Worm (Caenorhabditis elegans) whole organism, young adult: ENCODE measurements around the gene R02D5.6.
A peak's percentile ranks its signal among the peaks of the same experiment; 100 is the strongest.

Source experiments
- B0019.2 ChIP-seq: fragments of 200-800 bp; sonication (Bioruptor generic); conservative IDR thresholded peaks from 2 replicates; pipeline ENCODE4 v1.3.6; 2022; ENCODE audit warnings: missing genetic modification reagents, missing genetic modification characterization, missing compliant biosample characterization
- B0336.3 ChIP-seq: fragments of 200-800 bp; sonication (Bioruptor generic); IDR thresholded peaks from 2 replicates; pipeline ENCODE4 v1.3.6; 2022; ENCODE audit warnings: missing genetic modification characterization, missing compliant biosample characterization
- C06A6.2 ChIP-seq: fragments of 200-800 bp; sonication (Bioruptor generic); conservative IDR thresholded peaks from 2 replicates; pipeline ENCODE4 v1.3.6; 2022; ENCODE audit warnings: missing genetic modification characterization, missing compliant biosample characterization
- D2030.7 ChIP-seq: fragments of 200-800 bp; sonication (Bioruptor generic); IDR thresholded peaks from 2 replicates; pipeline ENCODE4 v1.3.6; 2022; ENCODE audit warnings: missing genetic modification reagents, missing genetic modification characterization, missing compliant biosample characterization
- F10E7.11 ChIP-seq: sonication (generic microtip); optimal IDR thresholded peaks from 2 replicates; lab custom pipeline; 2017; ENCODE audit warnings: mild to moderate bottlenecking, missing genetic modification characterization, moderate library complexity, missing compliant biosample characterization
- F22D6.2 ChIP-seq: sonication (generic microtip); optimal IDR thresholded peaks from 2 replicates; lab custom pipeline; 2016; ENCODE audit warnings: mild to moderate bottlenecking, missing genetic modification characterization, missing compliant biosample characterization
- F23B12.7 ChIP-seq: sonication (generic microtip); optimal IDR thresholded peaks from 2 replicates; lab custom pipeline; 2017; ENCODE audit warnings: missing genetic modification characterization, mild to moderate bottlenecking, missing compliant biosample characterization, antibody characterized with exemption, moderate library complexity; ENCODE audit not compliant: insufficient read depth
- F33H1.4 ChIP-seq: fragments of 200-800 bp; sonication (Bioruptor generic); IDR thresholded peaks from 2 replicates; pipeline ENCODE4 v1.3.6; 2022; ENCODE audit warnings: missing genetic modification reagents, missing genetic modification characterization, missing compliant biosample characterization
- F57C9.4 ChIP-seq: sonication (generic microtip); optimal IDR thresholded peaks from 2 replicates; lab custom pipeline; 2017; ENCODE audit warnings: mild to moderate bottlenecking, missing genetic modification characterization, missing compliant biosample characterization
- Y56A3A.18 ChIP-seq: fragments of 200-800 bp; sonication (Bioruptor generic); IDR thresholded peaks from 2 replicates; pipeline ENCODE4 v1.3.6; 2022; ENCODE audit warnings: missing genetic modification reagents, missing genetic modification characterization, missing compliant biosample characterization
- ZK185.1 ChIP-seq: sonication (generic microtip); optimal IDR thresholded peaks from 2 replicates; lab custom pipeline; 2016; ENCODE audit warnings: mild to moderate bottlenecking, missing genetic modification characterization, missing compliant biosample characterization; ENCODE audit not compliant: poor library complexity, severe bottlenecking
- attf-3 ChIP-seq: fragments of 200-800 bp; sonication (Bioruptor generic); conservative IDR thresholded peaks from 2 replicates; pipeline ENCODE4 v1.3.6; 2022; ENCODE audit warnings: missing genetic modification reagents, missing genetic modification characterization, missing compliant biosample characterization
- attf-5 ChIP-seq: fragments of 200-800 bp; sonication (Bioruptor generic); optimal IDR thresholded peaks from 2 replicates; lab custom pipeline; 2018; ENCODE audit warnings: mild to moderate bottlenecking, missing genetic modification characterization, missing compliant biosample characterization
- cebp-1 ChIP-seq, 2 experiments: fragments of 200-800 bp in 1 of 2; sonication (Bioruptor generic) in 1 of 2; sonication (generic microtip) in 1 of 2; IDR thresholded peaks in 1 of 2; optimal IDR thresholded peaks in 1 of 2; 2 replicates each; pipeline versions ENCODE4 v1.3.6 to Lab custom; 2017 to 2022; ENCODE audit warnings: missing compliant biosample characterization in 2 of 2, missing genetic modification characterization in 2 of 2, mild to moderate bottlenecking in 1 of 2, missing genetic modification reagents in 1 of 2, moderate library complexity in 1 of 2
- ceh-100 ChIP-seq: fragments of 200-800 bp; sonication (Bioruptor generic); IDR thresholded peaks from 2 replicates; pipeline ENCODE4 v1.3.6; 2022; ENCODE audit warnings: missing genetic modification reagents, missing genetic modification characterization, missing compliant biosample characterization
- ceh-27 ChIP-seq: fragments of 200-800 bp; sonication (Bioruptor generic); optimal IDR thresholded peaks from 2 replicates; lab custom pipeline; 2018; ENCODE audit warnings: mild to moderate bottlenecking, missing genetic modification characterization, moderate library complexity, missing compliant biosample characterization
- ceh-40 ChIP-seq: fragments of 200-800 bp; sonication (Bioruptor generic); IDR thresholded peaks from 2 replicates; pipeline ENCODE4 v1.3.6; 2022; ENCODE audit warnings: missing genetic modification characterization, missing compliant biosample characterization
- dox-1 ChIP-seq: fragments of 200-800 bp; sonication (Bioruptor generic); IDR thresholded peaks from 2 replicates; pipeline ENCODE4 v1.3.6; 2022; ENCODE audit warnings: missing genetic modification reagents, missing genetic modification characterization, missing compliant biosample characterization
- dpff-1 ChIP-seq: sonication (generic microtip); optimal IDR thresholded peaks from 2 replicates; lab custom pipeline; 2017; ENCODE audit warnings: mild to moderate bottlenecking, missing genetic modification characterization, missing compliant biosample characterization
- dpl-1 ChIP-seq: fragments of 150-350 bp; optimal IDR thresholded peaks from 2 replicates; lab custom pipeline; 2014; ENCODE audit warnings: missing biosample characterization, missing genetic modification reagents, missing genetic modification characterization
- fkh-3 ChIP-seq: sonication (generic microtip); optimal IDR thresholded peaks from 2 replicates; lab custom pipeline; 2016; ENCODE audit warnings: mild to moderate bottlenecking, missing genetic modification characterization, missing compliant biosample characterization
- hmg-1.2 ChIP-seq: fragments of 200-800 bp; sonication (Bioruptor generic); IDR thresholded peaks from 2 replicates; pipeline ENCODE4 v1.3.6; 2022; ENCODE audit warnings: missing genetic modification reagents, missing genetic modification characterization, missing compliant biosample characterization
- let-526 ChIP-seq: fragments of 200-800 bp; sonication (Bioruptor generic); IDR thresholded peaks from 2 replicates; pipeline ENCODE4 v1.3.6; 2022; ENCODE audit warnings: missing genetic modification reagents, missing genetic modification characterization, missing compliant biosample characterization
- lin-26 ChIP-seq: fragments of 200-800 bp; sonication (Bioruptor generic); IDR thresholded peaks from 2 replicates; pipeline ENCODE4 v1.3.6; 2022; ENCODE audit warnings: missing genetic modification reagents, missing genetic modification characterization, missing compliant biosample characterization
- lin-35 ChIP-seq, 3 experiments: fragments of 150-350 bp in 2 of 3; sonication (generic microtip) in 1 of 3; optimal IDR thresholded peaks; 2 replicates each; lab custom pipeline; 2014 to 2018; ENCODE audit warnings: missing biosample characterization in 3 of 3, missing genetic modification characterization in 3 of 3, missing genetic modification reagents in 3 of 3
- lir-1 ChIP-seq: fragments of 200-800 bp; sonication (Bioruptor generic); conservative IDR thresholded peaks from 2 replicates; pipeline ENCODE4 v1.3.6; 2022; ENCODE audit warnings: missing genetic modification reagents, missing genetic modification characterization, missing compliant biosample characterization
- madf-6 ChIP-seq: fragments of 200-800 bp; sonication (Bioruptor generic); IDR thresholded peaks from 2 replicates; pipeline ENCODE4 v1.3.6; 2022; ENCODE audit warnings: missing genetic modification reagents, missing genetic modification characterization, missing compliant biosample characterization
- mcd-1 ChIP-seq: fragments of 200-800 bp; sonication (Bioruptor generic); IDR thresholded peaks from 2 replicates; pipeline ENCODE4 v1.3.6; 2022; ENCODE audit warnings: missing genetic modification reagents, missing genetic modification characterization, missing compliant biosample characterization
- mxl-1 ChIP-seq: sonication (generic microtip); optimal IDR thresholded peaks from 2 replicates; lab custom pipeline; 2016; ENCODE audit warnings: missing genetic modification characterization, missing compliant biosample characterization
- nfya-2 ChIP-seq: fragments of 200-800 bp; sonication (Bioruptor generic); IDR thresholded peaks from 2 replicates; pipeline ENCODE4 v1.3.6; 2022; ENCODE audit warnings: missing genetic modification reagents, missing genetic modification characterization, missing compliant biosample characterization
- nfyb-1 ChIP-seq: fragments of 200-800 bp; sonication (Bioruptor generic); IDR thresholded peaks from 2 replicates; pipeline ENCODE4 v1.3.6; 2022; ENCODE audit warnings: missing genetic modification reagents, missing genetic modification characterization, missing compliant biosample characterization
- nhr-120 ChIP-seq: fragments of 200-800 bp; sonication (Bioruptor generic); IDR thresholded peaks from 2 replicates; pipeline ENCODE4 v1.3.6; 2022; ENCODE audit warnings: missing genetic modification characterization, missing compliant biosample characterization
- nhr-179 ChIP-seq: sonication (generic microtip); optimal IDR thresholded peaks from 2 replicates; lab custom pipeline; 2016; ENCODE audit warnings: mild to moderate bottlenecking, missing genetic modification characterization, missing compliant biosample characterization
- nhr-80 ChIP-seq: sonication (generic microtip); optimal IDR thresholded peaks from 2 replicates; lab custom pipeline; 2016; ENCODE audit warnings: missing genetic modification characterization, missing compliant biosample characterization
- pbrm-1 ChIP-seq: fragments of 200-800 bp; sonication (Bioruptor generic); IDR thresholded peaks from 2 replicates; pipeline ENCODE4 v1.3.6; 2022; ENCODE audit warnings: missing genetic modification reagents, missing genetic modification characterization, missing compliant biosample characterization
- rcor-1 ChIP-seq: fragments of 200-800 bp; sonication (Bioruptor generic); IDR thresholded peaks from 2 replicates; pipeline ENCODE4 v1.3.6; 2022; ENCODE audit warnings: missing genetic modification reagents, missing genetic modification characterization, missing compliant biosample characterization
- snpc-3.4 ChIP-seq: sonication (generic microtip); optimal IDR thresholded peaks from 2 replicates; lab custom pipeline; 2017; ENCODE audit warnings: missing genetic modification characterization, mild to moderate bottlenecking, missing compliant biosample characterization, antibody characterized with exemption, moderate library complexity, missing genotype, missing genetic modification reagents
- snpc-4 ChIP-seq, 5 experiments: fragments of 150-350 bp in 1 of 5; sonication (generic microtip) in 4 of 5; optimal IDR thresholded peaks; 2 replicates each; lab custom pipeline; 2014 to 2018; ENCODE audit warnings: missing genetic modification characterization in 5 of 5, missing biosample characterization in 3 of 5, antibody characterized with exemption in 2 of 5, mild to moderate bottlenecking in 2 of 5, missing compliant biosample characterization in 2 of 5, missing genotype in 2 of 5, moderate library complexity in 2 of 5, missing genetic modification reagents in 1 of 5
- tbp1 ChIP-seq: fragments of 200-800 bp; sonication (Bioruptor generic); optimal IDR thresholded peaks from 2 replicates; lab custom pipeline; 2018; ENCODE audit warnings: mild to moderate bottlenecking, missing genetic modification characterization, missing compliant biosample characterization
- tbx-9 ChIP-seq: sonication (generic microtip); optimal IDR thresholded peaks from 2 replicates; lab custom pipeline; 2016; ENCODE audit warnings: borderline replicate concordance, missing genetic modification characterization, inconsistent platforms, missing compliant biosample characterization
- ztf-26 ChIP-seq: sonication (generic microtip); optimal IDR thresholded peaks from 2 replicates; lab custom pipeline; 2017; ENCODE audit warnings: missing genetic modification characterization, missing compliant biosample characterization
- ztf-6 ChIP-seq: fragments of 200-800 bp; sonication (Bioruptor generic); IDR thresholded peaks from 2 replicates; pipeline ENCODE4 v1.3.6; 2022; ENCODE audit warnings: missing genetic modification reagents, missing genetic modification characterization, missing compliant biosample characterization

R02D5.6 gene

ce11 chrV:14527210-14527609 lies 9.3 kb upstream of the R02D5.6 start:
- TF ChIP-seq Y56A3A.18 (GFP tag; lab: Robert Waterston, UW) (no peak), tbx-9 (no peak), B0336.3 (no peak), nfya-2 (no peak), F10E7.11 (tag; lab: Kevin White, UChicago) (no peak), dpff-1 (tag; lab: Kevin White, UChicago) (no peak), F22D6.2 (tag; lab: Kevin White, UChicago) (no peak), C06A6.2 (no peak), B0019.2 (no peak), snpc-3.4 (tag; lab: Kevin White, UChicago) (no peak), ceh-27 (GFP tag; lab: Kevin White, UChicago) (no peak), mxl-1 (tag; lab: Kevin White, UChicago) (no peak), nhr-120 (GFP tag; lab: Robert Waterston, UW) (no peak)

ce11 chrV:14525089-14525488 lies 7.2 kb upstream of the R02D5.6 start, which contains the start of gene hda-1:
Gene hda-1, plus strand, starts transcription at chrV:14525389.
- TF ChIP-seq tbx-9 = no peak
- no peak for TF ChIP-seq F23B12.7 (tag; lab: Kevin White, UChicago)
- TF ChIP-seq B0019.2 = no peak
- TF ChIP-seq ceh-40 = no peak
- TF ChIP-seq dpl-1 (GFP tag; lab: Kevin White, UChicago) = no peak
- TF ChIP-seq attf-3 (GFP tag; lab: Robert Waterston, UW) = no peak
- TF ChIP-seq rcor-1 (GFP tag; lab: Robert Waterston, UW) = no peak
- TF ChIP-seq, all 124 proteins: peak for 0

- peak; percentile 46; the same call in 1 of the 2 replicates for TF ChIP-seq dox-1 (GFP tag; lab: Robert Waterston, UW)
- no peak for TF ChIP-seq ztf-26 (tag; lab: Kevin White, UChicago)
- 0 out of 2 replicates have a peak, but pooled peaks have one; percentile 24 for TF ChIP-seq rcor-1 (GFP tag; lab: Robert Waterston, UW)
- peak; percentile 81 for TF ChIP-seq attf-5 (GFP tag; lab: Kevin White, UChicago)
- peak; percentile 64 for TF ChIP-seq F23B12.7 (tag; lab: Kevin White, UChicago)
- no peak for TF ChIP-seq F33H1.4 (GFP tag; lab: Robert Waterston, UW)
- 0 out of 2 replicates have a peak, but pooled peaks have one; percentile 12 for TF ChIP-seq pbrm-1 (GFP tag; lab: Robert Waterston, UW)
- peak; percentile 12; the same call in 1 of the 2 replicates for TF ChIP-seq hmg-1.2 (GFP tag; lab: Robert Waterston, UW)
- peak; percentile 60 for TF ChIP-seq nhr-80
- TF ChIP-seq let-526 (GFP tag; lab: Robert Waterston, UW) = no peak
- TF ChIP-seq madf-6 (GFP tag; lab: Robert Waterston, UW) = 0 out of 2 replicates have a peak, but pooled peaks have one; percentile 7
- TF ChIP-seq ceh-100 = peak; percentile 53; the same call in 1 of the 2 replicates
- TF ChIP-seq fkh-3 (tag; lab: Kevin White, UChicago) = no peak
- TF ChIP-seq nhr-179 = no peak
- TF ChIP-seq nfyb-1 (GFP tag; lab: Robert Waterston, UW) = peak; percentile 26; the same call in 1 of the 2 replicates
- TF ChIP-seq F57C9.4 = no peak
- peak; percentile 34 for TF ChIP-seq snpc-4 (GFP tag; optimal IDR thresholded peaks at IDR 0.05; lab: Kevin White, UChicago)
- TF ChIP-seq snpc-4 (tag; optimal IDR thresholded peaks at IDR 0.05; lab: Kevin White, UChicago) = peak in 2 of 4 experiments; percentile 46 to 57
- no peak for TF ChIP-seq lir-1 (GFP tag; lab: Robert Waterston, UW)
- peak; percentile 52; the same call in 1 of the 2 replicates for TF ChIP-seq lin-26 (GFP tag; lab: Robert Waterston, UW)
- TF ChIP-seq tbp1 (GFP tag; lab: Kevin White, UChicago) = peak; percentile 28
- TF ChIP-seq ZK185.1 = peak; percentile 57
- peak in 1 of 3 experiments; percentile 38 for TF ChIP-seq lin-35 (GFP tag; optimal IDR thresholded peaks at IDR 0.05; lab: Kevin White, UChicago)
- no peak for TF ChIP-seq cebp-1 (GFP tag; IDR thresholded peaks at IDR 0.05; lab: Robert Waterston, UW)
- TF ChIP-seq cebp-1 (tag; optimal IDR thresholded peaks at IDR 0.05; lab: Kevin White, UChicago) = peak; percentile 13
- peak; percentile 50 for TF ChIP-seq mcd-1 (GFP tag; lab: Robert Waterston, UW)
- TF ChIP-seq D2030.7 = peak; percentile 27; the same call in 1 of the 2 replicates
- no peak for TF ChIP-seq ztf-6 (GFP tag; lab: Robert Waterston, UW)
Measured at ce11 chrV:14523788-14524582, 6.1 kb upstream of the R02D5.6 start, which contains the start of gene ril-1. Gene ril-1, minus strand, starts transcription at chrV:14524129.
